Worm (Caenorhabditis elegans) whole organism, L4 larva: ENCODE results near the gene C38D9.2.

Experiments
- D1046.2 ChIP-seq: fragments of 200-800 bp; sonication (Bioruptor generic); IDR thresholded peaks from 2 replicates; pipeline ENCODE4 v1.3.6; 2022; ENCODE audit warnings: missing genetic modification characterization, missing compliant biosample characterization
- F26F4.8 ChIP-seq: fragments of 200-800 bp; sonication (Bioruptor generic); conservative IDR thresholded peaks from 2 replicates; pipeline ENCODE4 v1.3.6; 2022; ENCODE audit warnings: missing genetic modification characterization, missing compliant biosample characterization
- F44E2.7 ChIP-seq: fragments of 200-800 bp; sonication (Bioruptor generic); IDR thresholded peaks from 2 replicates; pipeline ENCODE4 v2.1.2; 2022; ENCODE audit warnings: missing genetic modification characterization, missing compliant biosample characterization
- R02D3.7 ChIP-seq: fragments of 150-350 bp; sonication (generic microtip); optimal IDR thresholded peaks from 3 replicates; lab custom pipeline; 2014; ENCODE audit warnings: missing biosample characterization, missing genetic modification characterization
- T20F7.1 ChIP-seq: fragments of 200-800 bp; sonication (Bioruptor generic); optimal IDR thresholded peaks from 2 replicates; lab custom pipeline; 2018; ENCODE audit warnings: mild to moderate bottlenecking, missing genetic modification characterization, missing compliant biosample characterization
- Y105C5A.15 ChIP-seq: fragments of 200-800 bp; sonication (Bioruptor generic); IDR thresholded peaks from 2 replicates; pipeline ENCODE4 v1.3.6; 2022; ENCODE audit warnings: missing genetic modification characterization, missing compliant biosample characterization
- aha-1 ChIP-seq: fragments of 150-350 bp; peaks from one replicate; lab custom pipeline; 2014; ENCODE audit warnings: missing biosample characterization, missing genetic modification characterization
- aly-2 ChIP-seq: sonication (generic microtip); optimal IDR thresholded peaks from 2 replicates; lab custom pipeline; 2018; ENCODE audit warnings: missing biosample characterization, missing genetic modification characterization
- ama-1 ChIP-seq: fragments of 150-350 bp; optimal IDR thresholded peaks from 2 replicates; lab custom pipeline; 2014; ENCODE audit warnings: inconsistent platforms, mixed read lengths
- arid-1 ChIP-seq: fragments of 200-800 bp; sonication (Bioruptor generic); conservative IDR thresholded peaks from 2 replicates; pipeline ENCODE4 v1.3.6; 2022; ENCODE audit warnings: missing genetic modification reagents, missing genetic modification characterization, missing compliant biosample characterization
- ceh-62 ChIP-seq: sonication (generic microtip); optimal IDR thresholded peaks from 2 replicates; lab custom pipeline; 2017; ENCODE audit warnings: missing biosample characterization, missing genetic modification characterization
- ceh-82 ChIP-seq: sonication (generic microtip); optimal IDR thresholded peaks from 2 replicates; lab custom pipeline; 2017; ENCODE audit warnings: missing biosample characterization, missing genetic modification characterization
- daf-16 ChIP-seq, 3 experiments: sonication (generic microtip); optimal IDR thresholded peaks; 2 replicates each; lab custom pipeline; 2016 to 2017; ENCODE audit warnings: missing genetic modification characterization in 3 of 3, missing genetic modification reagents in 3 of 3, mild to moderate bottlenecking in 2 of 3, missing compliant biosample characterization in 2 of 3, missing biosample characterization in 1 of 3, moderate library complexity in 1 of 3
- daf-19 ChIP-seq: fragments of 200-800 bp; sonication (Bioruptor generic); conservative IDR thresholded peaks from 2 replicates; pipeline ENCODE4 v1.3.6; 2022; ENCODE audit warnings: missing genetic modification characterization, missing compliant biosample characterization
- dpl-1 ChIP-seq: fragments of 150-350 bp; optimal IDR thresholded peaks from 2 replicates; lab custom pipeline; 2014; ENCODE audit warnings: missing biosample characterization, missing genetic modification reagents, missing genetic modification characterization
- duxl-1 ChIP-seq: sonication (generic microtip); optimal IDR thresholded peaks from 2 replicates; lab custom pipeline; 2016; ENCODE audit warnings: mild to moderate bottlenecking, missing genetic modification characterization, moderate library complexity, missing compliant biosample characterization; ENCODE audit not compliant: poor library complexity
- dve-1 ChIP-seq: sonication (generic microtip); optimal IDR thresholded peaks from 2 replicates; lab custom pipeline; 2017; ENCODE audit warnings: antibody characterized with exemption, mild to moderate bottlenecking, missing genetic modification characterization, missing compliant biosample characterization; ENCODE audit not compliant: insufficient read depth
- egl-27 ChIP-seq: sonication (generic microtip); optimal IDR thresholded peaks from 3 replicates; lab custom pipeline; 2017; ENCODE audit warnings: missing biosample characterization, missing genetic modification reagents, missing genetic modification characterization
- fkh-10 ChIP-seq: fragments of 150-350 bp; optimal IDR thresholded peaks from 2 replicates; lab custom pipeline; 2014; ENCODE audit warnings: missing biosample characterization, missing genetic modification reagents, missing genetic modification characterization
- fos-1 ChIP-seq: fragments of 150-350 bp; optimal IDR thresholded peaks from 2 replicates; lab custom pipeline; 2014; ENCODE audit warnings: missing biosample characterization, missing genetic modification characterization
- jun-1 ChIP-seq: fragments of 150-350 bp; optimal IDR thresholded peaks from 2 replicates; lab custom pipeline; 2014; ENCODE audit warnings: missing biosample characterization, missing genetic modification reagents, missing genetic modification characterization
- lim-7 ChIP-seq: fragments of 200-800 bp; sonication (Bioruptor generic); IDR thresholded peaks from 2 replicates; pipeline ENCODE4 v1.3.6; 2022; ENCODE audit warnings: missing genetic modification characterization, missing compliant biosample characterization
- lin-1 ChIP-seq: fragments of 200-800 bp; sonication (Bioruptor generic); IDR thresholded peaks from 2 replicates; pipeline ENCODE4 v1.3.6; 2022; ENCODE audit warnings: missing genetic modification reagents, missing genetic modification characterization, missing compliant biosample characterization
- lir-3 ChIP-seq: sonication (generic microtip); optimal IDR thresholded peaks from 2 replicates; lab custom pipeline; 2016; ENCODE audit warnings: mild to moderate bottlenecking, missing genetic modification characterization, missing compliant biosample characterization
- mdl-1 ChIP-seq, 2 experiments: fragments of 150-350 bp in 1 of 2; sonication (generic microtip) in 1 of 2; optimal IDR thresholded peaks; 2 replicates each; lab custom pipeline; 2014 to 2017; ENCODE audit warnings: missing biosample characterization in 2 of 2, missing genetic modification characterization in 2 of 2
- mes-2 ChIP-seq: sonication (generic microtip); optimal IDR thresholded peaks from 2 replicates; lab custom pipeline; 2016; ENCODE audit warnings: missing genotype, mild to moderate bottlenecking, missing genetic modification characterization, missing compliant biosample characterization; ENCODE audit not compliant: poor library complexity, severe bottlenecking
- nhr-28 ChIP-seq: fragments of 150-350 bp; optimal IDR thresholded peaks from 2 replicates; lab custom pipeline; 2014; ENCODE audit warnings: missing biosample characterization, missing genetic modification characterization
- nhr-41 ChIP-seq: fragments of 200-800 bp; sonication (Bioruptor generic); IDR thresholded peaks from 2 replicates; pipeline ENCODE4 v1.3.6; 2022; ENCODE audit warnings: missing genetic modification reagents, missing genetic modification characterization, missing compliant biosample characterization
- nhr-77 ChIP-seq: fragments of 150-350 bp; optimal IDR thresholded peaks from 2 replicates; lab custom pipeline; 2014; ENCODE audit warnings: missing biosample characterization, missing genetic modification characterization
- snpc-1.2 ChIP-seq: fragments of 200-800 bp; sonication (Bioruptor generic); IDR thresholded peaks from 2 replicates; pipeline ENCODE4 v1.3.6; 2022; ENCODE audit warnings: missing genetic modification reagents, missing genetic modification characterization, missing compliant biosample characterization
- spr-1 ChIP-seq: sonication (generic microtip); optimal IDR thresholded peaks from 2 replicates; lab custom pipeline; 2016; ENCODE audit warnings: mild to moderate bottlenecking, missing genetic modification characterization, missing compliant biosample characterization
- tag-97 ChIP-seq: fragments of 200-800 bp; sonication (Bioruptor generic); IDR thresholded peaks from 2 replicates; pipeline ENCODE4 v1.3.6; 2022; ENCODE audit warnings: missing genetic modification characterization, missing compliant biosample characterization
- unc-62 ChIP-seq, 3 experiments: fragments of 150-350 bp in 1 of 3; sonication (generic microtip); optimal IDR thresholded peaks in 2 of 3; peaks in 1 of 3; 1 replicate in 1 of 3; 2 replicates in 2 of 3; lab custom pipeline; 2014 to 2017; ENCODE audit warnings: missing biosample characterization in 3 of 3, missing genetic modification characterization in 3 of 3, missing genetic modification reagents in 3 of 3, missing genotype in 1 of 3
- zag-1 ChIP-seq: fragments of 150-350 bp; optimal IDR thresholded peaks from 2 replicates; lab custom pipeline; 2014; ENCODE audit warnings: missing biosample characterization, missing genetic modification characterization
- zfp-3 ChIP-seq: fragments of 200-800 bp; sonication (Bioruptor generic); conservative IDR thresholded peaks from 2 replicates; pipeline ENCODE4 v1.3.6; 2022; ENCODE audit warnings: missing genetic modification reagents, missing genetic modification characterization, missing compliant biosample characterization

The C38D9.2 gene

ce11 chrV:17533200-17533599 is 33.8 kb upstream of the C38D9.2 start:
- TF ChIP-seq daf-16 (GFP tag; optimal IDR thresholded peaks at IDR 0.05; lab: Kevin White, UChicago) (no peak), daf-16 (tag; optimal IDR thresholded peaks at IDR 0.05; lab: Kevin White, UChicago) (no peak), F26F4.8 (GFP tag; lab: Robert Waterston, UW) (no peak), aha-1 (tag; lab: Kevin White, UChicago) (peak; percentile 67), duxl-1 (tag; lab: Kevin White, UChicago) (no peak), unc-62 (GFP tag; optimal IDR thresholded peaks at IDR 0.05 in 1 of 2; lab: Kevin White, UChicago) (peak in 1 of 2 experiments; percentile 68), unc-62 (tag; optimal IDR thresholded peaks at IDR 0.05; lab: Kevin White, UChicago) (no peak)

- TF ChIP-seq dpl-1 (GFP tag; lab: Kevin White, UChicago) (peak; percentile 3), mes-2 (tag; lab: Kevin White, UChicago) (peak; percentile 54), lin-1 (GFP tag; lab: Robert Waterston, UW) (no peak), lim-7 (GFP tag; lab: Robert Waterston, UW) (no peak), F26F4.8 (GFP tag; lab: Robert Waterston, UW) (no peak), zag-1 (tag; lab: Kevin White, UChicago) (no peak), duxl-1 (tag; lab: Kevin White, UChicago) (peak; percentile 85), T20F7.1 (GFP tag; lab: Kevin White, UChicago) (peak; percentile 83), tag-97 (GFP tag; lab: Robert Waterston, UW) (no peak), nhr-41 (GFP tag; lab: Robert Waterston, UW) (no peak), zfp-3 (GFP tag; lab: Robert Waterston, UW) (no peak), R02D3.7 (no peak), nhr-77 (tag; lab: Kevin White, UChicago) (no peak)
These were observed 28.6 kb upstream of the C38D9.2 start, which contains the start of gene C18D4.6 for ce11 chrV:17538279-17538896. Gene C18D4.6 (minus strand): TSS chrV:17538375.

ce11 chrV:17539289-17539688 is 27.7 kb upstream of the C38D9.2 start:
- TF ChIP-seq nhr-28 (no peak), lir-3 (tag; lab: Kevin White, UChicago) (no peak), aly-2 (tag; lab: Kevin White, UChicago) (no peak), dve-1 (tag; lab: Kevin White, UChicago) (no peak), daf-19 (GFP tag; lab: Robert Waterston, UW) (no peak), ama-1 (lab: Kevin White, UChicago) (no peak), jun-1 (no peak), snpc-1.2 (GFP tag; lab: Robert Waterston, UW) (no peak), fos-1 (tag; lab: Kevin White, UChicago) (no peak), fkh-10 (GFP tag; lab: Kevin White, UChicago) (no peak), arid-1 (GFP tag; lab: Robert Waterston, UW) (no peak), mdl-1 (tag; optimal IDR thresholded peaks at IDR 0.05; lab: Kevin White, UChicago) (no peak), D1046.2 (GFP tag; lab: Robert Waterston, UW) (no peak), Y105C5A.15 (GFP tag; lab: Robert Waterston, UW) (no peak), F44E2.7 (GFP tag; lab: Robert Waterston, UW) (no peak), duxl-1 (tag; lab: Kevin White, UChicago) (no peak), egl-27 (tag; lab: Kevin White, UChicago) (no peak), spr-1 (no peak), ceh-82 (tag; lab: Kevin White, UChicago) (no peak), ceh-62 (no peak)
- TF ChIP-seq, all 104 proteins: peak for 0
